Worm (Caenorhabditis elegans) whole organism, L1 larva: ENCODE measurements around the gene Y50D4C.3.
A peak's percentile ranks its signal among the peaks of the same experiment; 100 is the strongest.

Experiments used
- C04F5.9 ChIP-seq: sonication (generic microtip); optimal IDR thresholded peaks from 2 replicates; lab custom pipeline; 2016; ENCODE audit warnings: missing genetic modification characterization, missing compliant biosample characterization
- ama-1 ChIP-seq: fragments of 150-350 bp; optimal IDR thresholded peaks from 2 replicates; lab custom pipeline; 2014
- blmp-1 ChIP-seq: fragments of 150-350 bp; optimal IDR thresholded peaks from 2 replicates; lab custom pipeline; 2014; ENCODE audit warnings: missing biosample characterization, missing genetic modification characterization
- ceh-63 ChIP-seq: fragments of 200-800 bp; sonication (Bioruptor generic); optimal IDR thresholded peaks from 2 replicates; lab custom pipeline; 2018; ENCODE audit warnings: mild to moderate bottlenecking, missing genetic modification characterization, missing compliant biosample characterization
- ceh-8 ChIP-seq: fragments of 200-800 bp; sonication (Bioruptor generic); optimal IDR thresholded peaks from 2 replicates; lab custom pipeline; 2018; ENCODE audit warnings: mild to moderate bottlenecking, missing genetic modification characterization, moderate library complexity, missing compliant biosample characterization
- ceh-82 ChIP-seq, 3 experiments: fragments of 150-350 bp in 1 of 3; sonication (generic microtip) in 2 of 3; optimal IDR thresholded peaks; 2 replicates each; lab custom pipeline; 2014 to 2017; ENCODE audit warnings: missing biosample characterization in 3 of 3, missing genetic modification characterization in 3 of 3
- ceh-88 ChIP-seq: fragments of 200-800 bp; sonication (Bioruptor generic); IDR thresholded peaks from 2 replicates; pipeline ENCODE4 v1.3.6; 2022; ENCODE audit warnings: missing genetic modification characterization, missing compliant biosample characterization
- dpl-1 ChIP-seq, 3 experiments: fragments of 150-350 bp in 2 of 3; sonication (generic microtip) in 1 of 3; optimal IDR thresholded peaks; 2 replicates each; lab custom pipeline; 2014 to 2017; ENCODE audit warnings: missing biosample characterization in 3 of 3, missing genetic modification characterization in 3 of 3, missing genetic modification reagents in 3 of 3
- efl-1 ChIP-seq, 4 experiments: fragments of 150-350 bp; optimal IDR thresholded peaks in 3 of 4; peaks in 1 of 4; 1 replicate in 1 of 4; 2 replicates in 3 of 4; lab custom pipeline; 2014; ENCODE audit warnings: missing biosample characterization in 2 of 4, missing genetic modification characterization in 2 of 4, missing genetic modification reagents in 2 of 4
- egl-27 ChIP-seq, 2 experiments: fragments of 150-350 bp in 1 of 2; sonication (generic microtip); optimal IDR thresholded peaks; 3 replicates each; lab custom pipeline; 2017 to 2018; ENCODE audit warnings: missing biosample characterization in 2 of 2, missing genetic modification characterization in 2 of 2, missing genetic modification reagents in 2 of 2
- elt-2 ChIP-seq: sonication (generic microtip); optimal IDR thresholded peaks from 2 replicates; lab custom pipeline; 2016; ENCODE audit warnings: missing genetic modification characterization, mild to moderate bottlenecking, inconsistent platforms, missing compliant biosample characterization, missing genetic modification reagents
- fkh-8 ChIP-seq: sonication (generic microtip); optimal IDR thresholded peaks from 2 replicates; lab custom pipeline; 2016; ENCODE audit warnings: mild to moderate bottlenecking, missing genetic modification characterization, missing compliant biosample characterization
- fos-1 ChIP-seq: fragments of 150-350 bp; optimal IDR thresholded peaks from 2 replicates; lab custom pipeline; 2014; ENCODE audit warnings: missing biosample characterization, missing genetic modification characterization
- hlh-17 ChIP-seq: fragments of 200-800 bp; sonication (Bioruptor generic); optimal IDR thresholded peaks from 2 replicates; lab custom pipeline; 2018; ENCODE audit warnings: missing genetic modification characterization, mild to moderate bottlenecking, missing compliant biosample characterization, moderate library complexity, borderline replicate concordance
- hlh-4 ChIP-seq: sonication (generic microtip); optimal IDR thresholded peaks from 2 replicates; lab custom pipeline; 2016; ENCODE audit warnings: mild to moderate bottlenecking, missing genetic modification characterization, missing compliant biosample characterization
- hpl-2 ChIP-seq: fragments of 150-350 bp; optimal IDR thresholded peaks from 2 replicates; lab custom pipeline; 2014; ENCODE audit warnings: missing biosample characterization, missing genetic modification reagents, missing genetic modification characterization
- jun-1 ChIP-seq: fragments of 150-350 bp; optimal IDR thresholded peaks from 2 replicates; lab custom pipeline; 2014; ENCODE audit warnings: missing biosample characterization, missing genetic modification reagents, missing genetic modification characterization
- lin-13 ChIP-seq: fragments of 150-350 bp; optimal IDR thresholded peaks from 2 replicates; lab custom pipeline; 2014; ENCODE audit warnings: missing biosample characterization, missing genetic modification reagents, missing genetic modification characterization
- lin-14 ChIP-seq: fragments of 200-800 bp; sonication (Bioruptor generic); optimal IDR thresholded peaks from 2 replicates; lab custom pipeline; 2018; ENCODE audit warnings: mild to moderate bottlenecking, missing genetic modification characterization, moderate library complexity, missing compliant biosample characterization
- lin-15B ChIP-seq: fragments of 150-350 bp; sonication (generic microtip); optimal IDR thresholded peaks from 3 replicates; lab custom pipeline; 2014; ENCODE audit warnings: missing biosample characterization, missing genetic modification characterization
- lin-35 ChIP-seq, 2 experiments: fragments of 150-350 bp; optimal IDR thresholded peaks; 2 replicates each; lab custom pipeline; 2014; ENCODE audit warnings: missing biosample characterization in 2 of 2, missing genetic modification characterization in 2 of 2, missing genetic modification reagents in 2 of 2
- lin-39 ChIP-seq: fragments of 150-350 bp; optimal IDR thresholded peaks from 2 replicates; lab custom pipeline; 2014; ENCODE audit warnings: missing biosample characterization, missing genetic modification reagents, missing genetic modification characterization
- lir-3 ChIP-seq: sonication (generic microtip); optimal IDR thresholded peaks from 2 replicates; lab custom pipeline; 2016; ENCODE audit warnings: mild to moderate bottlenecking, missing genetic modification characterization, moderate library complexity, missing compliant biosample characterization; ENCODE audit not compliant: poor library complexity
- lsy-2 ChIP-seq, 2 experiments: fragments of 150-350 bp; optimal IDR thresholded peaks; 2 replicates each; lab custom pipeline; 2014; ENCODE audit warnings: missing biosample characterization in 2 of 2, missing genetic modification characterization in 2 of 2
- mab-9 ChIP-seq: fragments of 200-800 bp; sonication (Bioruptor generic); IDR thresholded peaks from 2 replicates; pipeline ENCODE4 v1.3.6; 2022; ENCODE audit warnings: missing genetic modification reagents, missing genetic modification characterization, missing compliant biosample characterization
- nhr-11 ChIP-seq: fragments of 150-350 bp; optimal IDR thresholded peaks from 2 replicates; lab custom pipeline; 2014; ENCODE audit warnings: missing biosample characterization, missing genetic modification characterization
- nhr-19 ChIP-seq: fragments of 200-800 bp; sonication (Bioruptor generic); conservative IDR thresholded peaks from 2 replicates; pipeline ENCODE4 v1.3.6; 2022; ENCODE audit warnings: missing genetic modification characterization, missing compliant biosample characterization
- nhr-20 ChIP-seq: sonication (generic microtip); optimal IDR thresholded peaks from 2 replicates; lab custom pipeline; 2016; ENCODE audit warnings: mild to moderate bottlenecking, missing genetic modification characterization, missing compliant biosample characterization
- nhr-71 ChIP-seq: sonication (generic microtip); optimal IDR thresholded peaks from 2 replicates; lab custom pipeline; 2016; ENCODE audit warnings: mild to moderate bottlenecking, missing genetic modification characterization, moderate library complexity, missing compliant biosample characterization
- nhr-76 ChIP-seq: sonication (generic microtip); optimal IDR thresholded peaks from 2 replicates; lab custom pipeline; 2017; ENCODE audit warnings: missing biosample characterization, missing genetic modification characterization
- nhr-77 ChIP-seq: fragments of 150-350 bp; optimal IDR thresholded peaks from 2 replicates; lab custom pipeline; 2014; ENCODE audit warnings: missing biosample characterization, missing genetic modification characterization
- nhr-85 ChIP-seq: sonication (generic microtip); peaks from one replicate; lab custom pipeline; 2016; ENCODE audit warnings: missing genetic modification characterization, inconsistent platforms, missing compliant biosample characterization
- nhr-90 ChIP-seq: sonication (generic microtip); optimal IDR thresholded peaks from 2 replicates; lab custom pipeline; 2016; ENCODE audit warnings: mild to moderate bottlenecking, missing genetic modification characterization, missing compliant biosample characterization; ENCODE audit not compliant: poor library complexity
- pax-3 ChIP-seq: fragments of 200-800 bp; sonication (Bioruptor generic); optimal IDR thresholded peaks from 2 replicates; lab custom pipeline; 2018; ENCODE audit warnings: mild to moderate bottlenecking, missing genetic modification characterization, moderate library complexity, missing compliant biosample characterization
- rnt-1 ChIP-seq: sonication (generic microtip); optimal IDR thresholded peaks from 2 replicates; lab custom pipeline; 2016; ENCODE audit warnings: mild to moderate bottlenecking, missing genetic modification characterization, moderate library complexity, missing compliant biosample characterization
- skn-1 ChIP-seq: fragments of 150-350 bp; optimal IDR thresholded peaks from 2 replicates; lab custom pipeline; 2014; ENCODE audit warnings: missing biosample characterization, missing genetic modification characterization
- snpc-4 ChIP-seq: fragments of 150-350 bp; optimal IDR thresholded peaks from 2 replicates; lab custom pipeline; 2014; ENCODE audit warnings: missing biosample characterization, missing genetic modification characterization
- sup-37 ChIP-seq: fragments of 200-800 bp; sonication (Bioruptor generic); optimal IDR thresholded peaks from 2 replicates; lab custom pipeline; 2018; ENCODE audit warnings: mild to moderate bottlenecking, missing genetic modification characterization, missing compliant biosample characterization
- tlp-1 ChIP-seq: fragments of 150-350 bp; optimal IDR thresholded peaks from 2 replicates; lab custom pipeline; 2014; ENCODE audit warnings: missing biosample characterization, missing genetic modification characterization
- unc-86 ChIP-seq: sonication (generic microtip); optimal IDR thresholded peaks from 2 replicates; lab custom pipeline; 2016; ENCODE audit warnings: missing genetic modification characterization, missing compliant biosample characterization
- unc-98 ChIP-seq: fragments of 200-800 bp; sonication (Bioruptor generic); IDR thresholded peaks from 2 replicates; pipeline ENCODE4 v1.3.6; 2022; ENCODE audit warnings: missing genetic modification characterization, missing compliant biosample characterization
- zag-1 ChIP-seq: fragments of 150-350 bp; optimal IDR thresholded peaks from 2 replicates; lab custom pipeline; 2014; ENCODE audit warnings: missing biosample characterization, missing genetic modification characterization
- ztf-11 ChIP-seq, 2 experiments: sonication (generic microtip); optimal IDR thresholded peaks; 2 replicates each; lab custom pipeline; 2016 to 2017; ENCODE audit warnings: missing genetic modification characterization in 2 of 2, missing biosample characterization in 1 of 2, missing compliant biosample characterization in 1 of 2
- ztf-4 ChIP-seq: fragments of 150-350 bp; optimal IDR thresholded peaks from 2 replicates; lab custom pipeline; 2014; ENCODE audit warnings: missing biosample characterization, missing genetic modification characterization

Y50D4C.3 gene

ce11 chrV:945144-945543, at the start of gene Y50D4C.3:
Y50D4C.3 (minus strand) TSS chrV:945244.
- no peak for TF ChIP-seq skn-1 (tag; lab: Kevin White, UChicago)
- no peak for TF ChIP-seq nhr-19 (GFP tag; lab: Robert Waterston, UW)
- no peak for TF ChIP-seq nhr-85 (tag; lab: Kevin White, UChicago)
- no peak for TF ChIP-seq nhr-90 (tag; lab: Kevin White, UChicago)
- TF ChIP-seq sup-37 (GFP tag; lab: Kevin White, UChicago), result no peak
- TF ChIP-seq, all 84 proteins: peak for 0

- TF ChIP-seq mab-9 (no peak), ztf-11 (tag; optimal IDR thresholded peaks at IDR 0.05; lab: Kevin White, UChicago) (peak in 1 of 2 experiments; percentile 0), ceh-88 (GFP tag; lab: Robert Waterston, UW) (no peak), ceh-8 (peak; percentile 4)
Measured at ce11 chrV:990300-990699, 45.3 kb upstream of the Y50D4C.3 start.

- TF ChIP-seq nhr-85 (tag; lab: Kevin White, UChicago) (peak; percentile 64), zag-1 (tag; lab: Kevin White, UChicago) (no peak)
- TF ChIP-seq, all 84 proteins: peak for 1
Measured at ce11 chrV:983120-983519, 38.1 kb upstream of the Y50D4C.3 start.

ce11 chrV:982281-982756, 37.3 kb upstream of the Y50D4C.3 start, which contains the start of the genes Y50D4C.12 and unc-34:
Y50D4C.12 (plus strand) TSS chrV:982581.
unc-34 (plus strand) TSS chrV:982706.
- no peak for TF ChIP-seq tlp-1 (tag; lab: Kevin White, UChicago)
- TF ChIP-seq ama-1 (lab: Kevin White, UChicago), result no peak
- no peak for TF ChIP-seq lin-39 (tag; lab: Kevin White, UChicago)
- TF ChIP-seq nhr-20 (tag; lab: Kevin White, UChicago), result no peak
- no peak for TF ChIP-seq ztf-4 (tag; lab: Kevin White, UChicago)
- no peak for TF ChIP-seq ceh-82 (tag; optimal IDR thresholded peaks at IDR 0.05; lab: Kevin White, UChicago)
- TF ChIP-seq hpl-2, result no peak
- no peak for TF ChIP-seq hlh-17 (GFP tag; lab: Kevin White, UChicago)
- no peak for TF ChIP-seq pax-3 (tag; lab: Kevin White, UChicago)
- TF ChIP-seq hlh-4 (tag; lab: Kevin White, UChicago), result no peak
- TF ChIP-seq lir-3, result no peak
- TF ChIP-seq lin-15B (tag; lab: Kevin White, UChicago), result no peak
- TF ChIP-seq lin-13, result no peak
- no peak for TF ChIP-seq nhr-76 (tag; lab: Kevin White, UChicago)
- no peak for TF ChIP-seq jun-1 (tag; lab: Kevin White, UChicago)
- no peak for TF ChIP-seq C04F5.9 (tag; lab: Kevin White, UChicago)

ce11 chrV:979698-980097, 34.7 kb upstream of the Y50D4C.3 start:
- TF ChIP-seq rnt-1 (tag; lab: Kevin White, UChicago) (no peak), nhr-77 (tag; lab: Kevin White, UChicago) (peak; percentile 33), fos-1 (tag; lab: Kevin White, UChicago) (peak; percentile 26), nhr-11 (tag; lab: Kevin White, UChicago) (peak; percentile 47), ceh-8 (peak; percentile 2), lsy-2 (tag; optimal IDR thresholded peaks at IDR 0.05; lab: Kevin White, UChicago) (peak; percentile 54 to 61), snpc-4 (tag; lab: Kevin White, UChicago) (no peak), sup-37 (GFP tag; lab: Kevin White, UChicago) (peak; percentile 22), elt-2 (tag; lab: Kevin White, UChicago) (no peak), ceh-82 (tag; optimal IDR thresholded peaks at IDR 0.05; lab: Kevin White, UChicago) (peak in 2 of 3 experiments; percentile 45 to 57), efl-1 (optimal IDR thresholded peaks at IDR 0.05; lab: Kevin White, UChicago) (peak; percentile 68 to 76), efl-1 (GFP tag; optimal IDR thresholded peaks at IDR 0.05 in 1 of 2; lab: Kevin White, UChicago) (peak; percentile 34 to 95), egl-27 (tag; optimal IDR thresholded peaks at IDR 0.05; lab: Kevin White, UChicago) (no peak), dpl-1 (GFP tag; optimal IDR thresholded peaks at IDR 0.05; lab: Kevin White, UChicago) (peak; percentile 0 to 37 (median 29)), nhr-71 (tag; lab: Kevin White, UChicago) (no peak), unc-98 (peak; percentile 49; the same call in 1 of the 2 replicates), lin-35 (GFP tag; optimal IDR thresholded peaks at IDR 0.05; lab: Kevin White, UChicago) (peak; percentile 23 to 60), lin-39 (tag; lab: Kevin White, UChicago) (peak; percentile 26), blmp-1 (tag; lab: Kevin White, UChicago) (no peak), unc-86 (tag; lab: Kevin White, UChicago) (no peak), fkh-8 (peak; percentile 19), lin-14 (GFP tag; lab: Kevin White, UChicago) (peak; percentile 97), ceh-63 (GFP tag; lab: Kevin White, UChicago) (no peak), nhr-85 (tag; lab: Kevin White, UChicago) (peak; percentile 42)
